Worm (Caenorhabditis elegans): Measurements from ENCODE around the gene mlc-3.

The mlc-3 gene

DNA sequence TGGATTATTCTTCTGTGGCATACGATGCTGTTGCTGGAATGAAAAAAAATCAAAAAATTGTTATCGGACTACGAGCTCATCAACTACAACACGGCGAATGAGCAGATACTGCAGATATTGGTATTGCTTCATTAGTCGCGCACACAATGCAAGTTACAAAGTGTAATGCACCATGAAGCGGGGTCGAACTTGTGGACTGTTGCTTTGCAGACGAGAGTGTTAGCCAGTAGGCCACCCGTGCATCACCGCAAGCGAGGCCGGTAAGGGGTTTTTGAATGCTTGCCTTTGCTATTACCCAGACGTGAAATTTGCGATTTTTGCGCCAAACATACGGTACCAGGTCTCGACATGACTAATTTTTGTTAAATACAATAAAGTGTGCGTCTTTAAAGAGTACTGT is 37.2 kb downstream of the mlc-3 start (continued):
- TF ChIP-seq pax-3 (tag; optimal IDR thresholded peaks at IDR 0.05) (no peak), unc-98 (GFP tag; IDR thresholded peaks at IDR 0.05) (peak; percentile 56; the same call in 1 of the 2 replicates), hpl-2 (GFP tag; optimal IDR thresholded peaks at IDR 0.05) (no peak), mdl-1 (tag; optimal IDR thresholded peaks at IDR 0.05) (peak in 1 of 2 experiments; percentile 76), C16A3.4 (tag; optimal IDR thresholded peaks at IDR 0.05) (peak; percentile 73), jun-1 (tag; optimal IDR thresholded peaks at IDR 0.05) (peak; percentile 72), lin-39 (tag; optimal IDR thresholded peaks at IDR 0.05) (peak; percentile 12), skn-1 (tag; optimal IDR thresholded peaks at IDR 0.05) (peak; percentile 58), sptf-1 (tag; optimal IDR thresholded peaks at IDR 0.05) (no peak), unc-130 (tag; optimal IDR thresholded peaks at IDR 0.05) (peak; percentile 5), rnt-1 (tag; optimal IDR thresholded peaks at IDR 0.05) (peak; percentile 88), ztf-11 (tag; optimal IDR thresholded peaks at IDR 0.05) (peak in 1 of 2 experiments; percentile 38), nhr-19 (GFP tag; conservative IDR thresholded peaks at IDR 0.05) (peak; percentile 82), vab-15 (tag; optimal IDR thresholded peaks at IDR 0.05) (no peak), efl-1 (optimal IDR thresholded peaks at IDR 0.05) (peak; percentile 67 to 71), efl-1 (GFP tag; optimal IDR thresholded peaks at IDR 0.05 in 1 of 2) (peak; percentile 52 to 97), dsc-1 (tag; optimal IDR thresholded peaks at IDR 0.05) (peak; percentile 67), nhr-47 (tag; optimal IDR thresholded peaks at IDR 0.05) (peak; percentile 81), Y116A8C.19 (tag; optimal IDR thresholded peaks at IDR 0.05; ENCODE audit: borderline replicate concordance) (no peak), mab-9 (GFP tag; IDR thresholded peaks at IDR 0.05) (0 out of 2 replicates have a peak, but pooled peaks have one; percentile 20)

DNA sequence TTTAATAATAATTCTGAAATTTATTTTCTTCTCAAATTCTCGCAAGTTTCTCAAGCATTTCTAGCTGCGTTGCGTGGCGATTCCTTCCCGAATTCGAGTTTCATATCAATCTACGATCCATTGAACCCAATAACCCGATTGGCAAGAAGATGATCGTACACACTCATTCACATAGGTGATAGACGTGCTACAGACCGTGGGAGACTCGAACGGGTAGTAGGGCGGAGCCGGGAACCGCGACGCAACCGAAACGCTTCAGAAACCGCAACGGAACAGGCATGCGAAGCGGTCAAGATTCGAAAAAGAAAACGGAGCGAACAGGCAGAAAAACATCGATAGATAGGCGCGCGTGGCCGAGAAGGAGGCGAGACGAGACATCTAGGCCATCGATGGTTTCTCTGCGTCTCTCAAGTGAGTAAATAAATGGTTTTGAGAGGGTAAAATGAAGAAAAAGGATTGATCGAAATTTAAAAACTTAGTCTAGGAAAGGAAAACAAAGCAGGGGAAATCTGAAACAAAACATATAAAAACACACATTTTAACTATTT is 38.7 kb downstream of the mlc-3 start, which contains the start of gene madf-11:
Gene madf-11 (minus strand): TSS at position 51 of the 548 bp plus-strand sequence.
- TF ChIP-seq F16B12.6 (tag; optimal IDR thresholded peaks at IDR 0.05) (peak; percentile 23), pax-3 (tag; optimal IDR thresholded peaks at IDR 0.05) (peak; percentile 36), nhr-90 (tag; optimal IDR thresholded peaks at IDR 0.05; ENCODE audit: poor library complexity) (peak; percentile 49), sptf-1 (tag; optimal IDR thresholded peaks at IDR 0.05) (no peak), hlh-4 (tag; optimal IDR thresholded peaks at IDR 0.05) (no peak), dsc-1 (tag; optimal IDR thresholded peaks at IDR 0.05) (no peak), fkh-10 (GFP tag; optimal IDR thresholded peaks at IDR 0.05) (peak; percentile 29), unc-62 (GFP tag; optimal IDR thresholded peaks at IDR 0.05) (no peak), nhr-19 (GFP tag; conservative IDR thresholded peaks at IDR 0.05) (peak; percentile 56), egl-13 (tag; optimal IDR thresholded peaks at IDR 0.05) (no peak), efl-3 (GFP tag; optimal IDR thresholded peaks at IDR 0.05) (no peak), nhr-71 (tag; optimal IDR thresholded peaks at IDR 0.05) (peak; percentile 76), vab-15 (tag; optimal IDR thresholded peaks at IDR 0.05) (no peak), alr-1 (tag; optimal IDR thresholded peaks at IDR 0.05; ENCODE audit: borderline replicate concordance) (no peak), swsn-7 (tag; optimal IDR thresholded peaks at IDR 0.05) (peak; percentile 53), hlh-17 (GFP tag; optimal IDR thresholded peaks at IDR 0.05; ENCODE audit: borderline replicate concordance) (no peak), unc-98 (GFP tag; IDR thresholded peaks at IDR 0.05) (no peak), nhr-11 (tag; optimal IDR thresholded peaks at IDR 0.05) (no peak), nhr-84 (tag; optimal IDR thresholded peaks at IDR 0.05) (no peak), aly-2 (tag; optimal IDR thresholded peaks at IDR 0.05) (no peak), fos-1 (tag; optimal IDR thresholded peaks at IDR 0.05) (no peak), mab-9 (GFP tag; IDR thresholded peaks at IDR 0.05) (no peak), pqm-1 (tag; optimal IDR thresholded peaks at IDR 0.05) (no peak), ceh-8 (GFP tag; optimal IDR thresholded peaks at IDR 0.05) (no peak), C34B4.2 (tag; optimal IDR thresholded peaks at IDR 0.05) (no peak), ceh-90 (tag; optimal IDR thresholded peaks at IDR 0.05) (peak; percentile 73), unc-30 (tag; optimal IDR thresholded peaks at IDR 0.05) (no peak), ceh-88 (GFP tag; IDR thresholded peaks at IDR 0.05) (no peak), nhr-77 (tag; optimal IDR thresholded peaks at IDR 0.05) (no peak), nhr-85 (tag) (peak; percentile 83), sup-37 (GFP tag; optimal IDR thresholded peaks at IDR 0.05) (no peak), zip-4 (GFP tag; optimal IDR thresholded peaks at IDR 0.05) (no peak), unc-130 (tag; optimal IDR thresholded peaks at IDR 0.05) (peak; percentile 68), ces-1 (GFP tag; optimal IDR thresholded peaks at IDR 0.05) (no peak), nhr-47 (tag; optimal IDR thresholded peaks at IDR 0.05) (peak; percentile 71), isw-1 (GFP tag; IDR thresholded peaks at IDR 0.05) (no peak; the same call in 1 of the 2 replicates), elt-2 (tag; optimal IDR thresholded peaks at IDR 0.05) (no peak), unc-86 (tag; optimal IDR thresholded peaks at IDR 0.05) (peak; percentile 41), elt-3 (tag; optimal IDR thresholded peaks at IDR 0.05) (peak in 1 of 6 experiments; percentile 33)

Data from whole organism, L1 larva.